Fruit fly (Drosophila melanogaster) whole organism, wandering third instar larva: ENCODE measurements around the gene CG16972.
A peak's percentile ranks its signal among the peaks of the same experiment; 100 is the strongest.

Experiments used
- CG32264 ChIP-seq: fragments of 200-800 bp; sonication (Bioruptor generic); optimal IDR thresholded peaks from 2 replicates; lab custom pipeline; 2016; ENCODE audit warnings: missing biosample characterization, missing genetic modification characterization
- CG9705 ChIP-seq: fragments of 200-800 bp; sonication (Bioruptor generic); optimal IDR thresholded peaks from 2 replicates; lab custom pipeline; 2018; ENCODE audit warnings: missing biosample characterization, mild to moderate bottlenecking, missing genetic modification characterization
- Dif ChIP-seq: fragments of 200-275, 200-300 bp; sonication (Bioruptor generic); optimal IDR thresholded peaks from 2 replicates; lab custom pipeline; 2018; ENCODE audit warnings: missing biosample characterization, missing genetic modification characterization; ENCODE audit not compliant: partially characterized antibody
- Hr83 ChIP-seq: fragments of 200-300 bp; sonication (Bioruptor generic); optimal IDR thresholded peaks from 2 replicates; lab custom pipeline; 2016; ENCODE audit warnings: missing biosample characterization, mild to moderate bottlenecking, missing genetic modification characterization, moderate library complexity; ENCODE audit not compliant: poor library complexity, severe bottlenecking
- Myc ChIP-seq: fragments of >200 bp; optimal IDR thresholded peaks from 2 replicates; lab custom pipeline; 2017
- br ChIP-seq: fragments of 200-800 bp; sonication (Bioruptor generic); optimal IDR thresholded peaks from 2 replicates; lab custom pipeline; 2016; ENCODE audit warnings: missing biosample characterization, missing genetic modification characterization
- ey ChIP-seq: fragments of 200-800 bp; sonication (Bioruptor generic); optimal IDR thresholded peaks from 2 replicates; lab custom pipeline; 2016; ENCODE audit warnings: missing biosample characterization, missing genetic modification characterization
- psq ChIP-seq: fragments of 200-800 bp; sonication (Bioruptor generic); optimal IDR thresholded peaks from 3 replicates; lab custom pipeline; 2017; ENCODE audit warnings: missing biosample characterization, mild to moderate bottlenecking, missing genetic modification characterization, moderate library complexity
- sv ChIP-seq: fragments of 200-800 bp; sonication (Bioruptor generic); optimal IDR thresholded peaks from 3 replicates; lab custom pipeline; 2016; ENCODE audit warnings: missing biosample characterization, missing genetic modification characterization
- tai ChIP-seq: sonication (Bioruptor generic); optimal IDR thresholded peaks from 2 replicates; lab custom pipeline; 2016; ENCODE audit warnings: missing biosample characterization, missing genetic modification characterization
- usp ChIP-seq: fragments of >200 bp; optimal IDR thresholded peaks from 2 replicates; lab custom pipeline; 2017; ENCODE audit warnings: missing biosample characterization, missing genetic modification characterization

- no peak for TF ChIP-seq psq
- no peak for TF ChIP-seq Myc (lab: Kevin White, UChicago)
- TF ChIP-seq tai (GFP tag; lab: Kevin White, UChicago): no peak
- peak; percentile 15 for TF ChIP-seq CG32264
- peak; percentile 49 for TF ChIP-seq Hr83
- TF ChIP-seq Dif (GFP tag; lab: Kevin White, UChicago): no peak
- TF ChIP-seq br (GFP tag; lab: Kevin White, UChicago): peak; percentile 30
- TF ChIP-seq ey (GFP tag; lab: Kevin White, UChicago): peak; percentile 66
- TF ChIP-seq CG9705: peak; percentile 81
- peak; percentile 32 for TF ChIP-seq sv
- TF ChIP-seq usp (GFP tag; lab: Kevin White, UChicago): no peak
Measured at dm6 chr2L:13164994-13165801, 37.9 kb downstream of the CG16972 start, which contains the start of gene Sirt1.
